Worm (Caenorhabditis elegans): ENCODE data around the gene pcs-1.

pcs-1 gene

DNA sequence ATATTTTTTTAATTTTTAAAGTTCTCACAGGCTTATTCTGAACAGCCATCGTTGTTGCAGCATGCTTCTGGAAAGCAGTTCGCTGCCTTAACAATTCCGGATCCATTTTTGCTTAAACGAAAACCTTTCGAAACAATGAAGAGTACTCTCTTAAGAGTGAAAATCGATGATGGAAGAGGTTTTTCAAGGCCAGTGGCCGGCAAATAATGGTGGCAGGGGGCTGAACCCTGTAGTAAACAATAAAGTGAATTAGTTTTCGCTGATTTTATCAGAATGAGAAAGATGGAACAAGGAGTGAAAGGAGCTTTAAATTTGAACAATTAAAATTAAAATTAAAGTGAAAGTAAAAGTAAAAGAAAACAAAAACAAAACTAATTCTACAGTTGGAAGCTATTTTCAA is 35.2 kb downstream of the pcs-1 start, which contains the start of gene gtf-2E2 (continued):
- no peak for TF ChIP-seq cebp-1 (GFP tag; IDR thresholded peaks at IDR 0.05)
- peak; percentile 18 for TF ChIP-seq cebp-1 (tag; optimal IDR thresholded peaks at IDR 0.05)
- TF ChIP-seq let-526 (GFP tag; IDR thresholded peaks at IDR 0.05), result no peak
- no peak for TF ChIP-seq madf-3 (GFP tag; IDR thresholded peaks at IDR 0.05)
- TF ChIP-seq attf-6 (GFP tag; IDR thresholded peaks at IDR 0.05), result no peak
- TF ChIP-seq tbx-9 (tag; optimal IDR thresholded peaks at IDR 0.05; ENCODE audit: borderline replicate concordance), result no peak
- no peak for TF ChIP-seq rpc-1 (optimal IDR thresholded peaks at IDR 0.05)
- no peak for TF ChIP-seq rpc-1 (tag; optimal IDR thresholded peaks at IDR 0.05)
- TF ChIP-seq lsy-27 (tag; optimal IDR thresholded peaks at IDR 0.05; ENCODE audit: borderline replicate concordance, insufficient read depth), result no peak
- TF ChIP-seq Y67H2A.10 (GFP tag; conservative IDR thresholded peaks at IDR 0.05), result no peak
- peak; percentile 14 for TF ChIP-seq snpc-3.4 (tag; optimal IDR thresholded peaks at IDR 0.05)
- TF ChIP-seq tbp1 (GFP tag; optimal IDR thresholded peaks at IDR 0.05), result peak; percentile 5
- no peak for TF ChIP-seq lin-54 (GFP tag; optimal IDR thresholded peaks at IDR 0.05)
- TF ChIP-seq hlh-12 (tag; optimal IDR thresholded peaks at IDR 0.05), result no peak
- TF ChIP-seq xnd-1 (tag; optimal IDR thresholded peaks at IDR 0.05), result no peak
- no peak for TF ChIP-seq nhr-80 (tag; optimal IDR thresholded peaks at IDR 0.05)
- no peak for TF ChIP-seq madf-6 (GFP tag; IDR thresholded peaks at IDR 0.05)
- no peak for TF ChIP-seq ztf-28 (GFP tag; IDR thresholded peaks at IDR 0.05)
- TF ChIP-seq gei-17 (GFP tag; optimal IDR thresholded peaks at IDR 0.05), result no peak

DNA sequence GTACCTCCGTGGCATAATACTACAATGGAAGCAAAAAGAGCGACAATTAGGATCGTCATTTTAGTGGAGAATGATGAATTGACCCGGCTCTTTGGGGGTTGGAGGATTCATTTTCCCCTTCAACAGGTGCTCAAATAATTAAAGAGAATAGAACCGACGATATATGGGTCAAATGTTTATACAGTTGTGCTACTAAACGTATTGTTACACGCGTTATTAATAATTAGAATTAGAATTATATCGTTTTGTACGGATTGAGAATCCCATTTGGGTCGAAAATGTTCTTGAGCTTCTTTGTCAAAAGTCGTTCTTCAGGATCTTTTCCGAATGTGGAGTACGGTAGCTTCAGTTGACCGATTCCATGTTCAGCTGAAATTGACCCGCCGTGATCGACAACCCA is 38.8 kb downstream of the pcs-1 start, which contains the start of gene Y62F5A.9:
TSS of gene Y62F5A.9 (minus strand) at position 101 of the 400 bp plus-strand sequence.
- no peak for TF ChIP-seq sea-2 (GFP tag; IDR thresholded peaks at IDR 0.05)
- no peak for TF ChIP-seq rec-8 (tag; optimal IDR thresholded peaks at IDR 0.05)
- no peak for TF ChIP-seq cebp-1 (GFP tag; IDR thresholded peaks at IDR 0.05)
- peak; percentile 6 for TF ChIP-seq cebp-1 (tag; optimal IDR thresholded peaks at IDR 0.05)
- peak; percentile 32 for TF ChIP-seq snpc-3.4 (tag; optimal IDR thresholded peaks at IDR 0.05)
- TF ChIP-seq lin-35 (GFP tag; optimal IDR thresholded peaks at IDR 0.05), result no peak

DNA sequence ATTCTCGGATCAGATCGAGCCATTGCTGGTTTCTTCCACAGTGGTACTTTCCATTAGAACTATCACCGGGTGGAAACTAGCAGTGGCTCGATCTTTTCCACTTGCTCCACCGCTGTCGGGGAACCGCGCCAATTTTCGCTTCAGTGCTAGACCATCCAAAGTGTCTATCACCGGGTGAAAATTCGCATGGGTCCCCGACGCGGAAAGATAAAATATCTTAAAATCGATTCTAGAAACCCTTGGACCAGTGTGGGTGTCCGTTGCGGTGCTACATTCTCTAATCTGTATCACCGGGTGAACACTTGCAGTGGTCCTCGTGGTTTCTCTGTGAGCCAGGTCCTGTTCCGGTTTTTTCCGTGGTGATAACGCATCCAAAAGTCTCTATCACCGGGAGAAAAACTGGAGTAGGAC is 39.9 kb downstream of the pcs-1 start:
- TF ChIP-seq lir-1 (GFP tag; conservative IDR thresholded peaks at IDR 0.05) (0 out of 2 replicates have a peak, but pooled peaks have one; percentile 10), attf-3 (GFP tag; conservative IDR thresholded peaks at IDR 0.05) (no peak), F10E7.11 (tag; optimal IDR thresholded peaks at IDR 0.05) (no peak), akir-1 (GFP tag; optimal IDR thresholded peaks at IDR 0.05) (no peak), D2030.7 (GFP tag; IDR thresholded peaks at IDR 0.05) (no peak), ztf-25 (GFP tag; IDR thresholded peaks at IDR 0.05) (0 out of 2 replicates have a peak, but pooled peaks have one; percentile 43), snpc-4 (GFP tag; optimal IDR thresholded peaks at IDR 0.05) (no peak), snpc-4 (tag; optimal IDR thresholded peaks at IDR 0.05) (no peak), nfyb-1 (GFP tag; IDR thresholded peaks at IDR 0.05) (0 out of 2 replicates have a peak, but pooled peaks have one; percentile 12), ceh-79 (tag; optimal IDR thresholded peaks at IDR 0.05) (no peak), lin-26 (GFP tag; IDR thresholded peaks at IDR 0.05) (no peak), F33H1.4 (GFP tag; IDR thresholded peaks at IDR 0.05) (no peak), cebp-1 (GFP tag; IDR thresholded peaks at IDR 0.05) (no peak), cebp-1 (tag; optimal IDR thresholded peaks at IDR 0.05) (no peak), unc-130 (GFP tag; optimal IDR thresholded peaks at IDR 0.05) (no peak), cebp-2 (GFP tag; IDR thresholded peaks at IDR 0.05) (no peak), F22D6.2 (tag; optimal IDR thresholded peaks at IDR 0.05) (no peak), snpc-3.4 (tag; optimal IDR thresholded peaks at IDR 0.05) (no peak), egl-18 (GFP tag; IDR thresholded peaks at IDR 0.05) (no peak), dpl-1 (GFP tag; optimal IDR thresholded peaks at IDR 0.05) (no peak), zfh-2 (GFP tag; conservative IDR thresholded peaks at IDR 0.05) (0 out of 2 replicates have a peak, but pooled peaks have one; percentile 3), ztf-28 (GFP tag; IDR thresholded peaks at IDR 0.05) (no peak), B0336.3 (GFP tag; IDR thresholded peaks at IDR 0.05) (0 out of 2 replicates have a peak, but pooled peaks have one; percentile 24)
